Fruit fly (Drosophila melanogaster): ENCODE data around the gene side.

side gene

DNA sequence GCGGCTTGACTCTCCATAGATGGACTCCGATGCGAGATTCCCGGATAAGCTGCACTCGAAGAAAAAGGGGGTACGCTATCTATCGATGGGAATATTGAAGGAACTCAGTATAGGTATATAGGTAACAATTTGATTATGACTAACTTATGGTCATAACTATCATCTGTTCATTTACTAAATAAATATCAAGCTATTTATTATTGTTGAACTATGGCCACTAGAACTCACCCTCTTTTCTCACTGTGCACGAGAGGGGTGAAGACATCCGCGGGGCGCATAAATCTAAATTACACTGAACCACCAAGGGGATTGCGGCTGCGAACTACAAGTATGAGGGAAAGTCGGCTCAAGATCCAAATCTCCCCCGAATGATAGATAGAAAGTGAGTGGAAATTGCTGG is 3.3 kb upstream of the side start, which contains the start of gene CG44290 (continued):
- TF ChIP-seq grau (tag; optimal IDR thresholded peaks at IDR 0.05) = peak; percentile 31
- TF ChIP-seq CG6813 (GFP tag; optimal IDR thresholded peaks at IDR 0.05) = no peak
- TF ChIP-seq dmrt11E (tag; optimal IDR thresholded peaks at IDR 0.05) = peak; percentile 77
- TF ChIP-seq abd-A (tag; optimal IDR thresholded peaks at IDR 0.05) = no peak
- TF ChIP-seq Sox102F (GFP tag; optimal IDR thresholded peaks at IDR 0.05) = peak; percentile 30
- TF ChIP-seq chn (GFP tag; optimal IDR thresholded peaks at IDR 0.05) = peak; percentile 9
- TF ChIP-seq sisA (GFP tag; IDR thresholded peaks at IDR 0.05) = 0 out of 2 replicates have a peak, but pooled peaks have one; percentile 30
- peak; percentile 25; the same call in 1 of the 2 replicates for TF ChIP-seq slbo (GFP tag; IDR thresholded peaks at IDR 0.05)
- no peak for TF ChIP-seq sna (GFP tag; IDR thresholded peaks at IDR 0.05; ENCODE audit: partially characterized antibody)
- TF ChIP-seq CG30020 (tag; optimal IDR thresholded peaks at IDR 0.05) = no peak
- peak; percentile 35; the same call in 1 of the 2 replicates for TF ChIP-seq HLH3B (GFP tag; IDR thresholded peaks at IDR 0.05)
- peak; percentile 25 for TF ChIP-seq CoRest (tag; optimal IDR thresholded peaks at IDR 0.05)
- no peak for TF ChIP-seq Usf (GFP tag; optimal IDR thresholded peaks at IDR 0.05)
- TF ChIP-seq unpg (GFP tag; optimal IDR thresholded peaks at IDR 0.05) = peak; percentile 47

DNA sequence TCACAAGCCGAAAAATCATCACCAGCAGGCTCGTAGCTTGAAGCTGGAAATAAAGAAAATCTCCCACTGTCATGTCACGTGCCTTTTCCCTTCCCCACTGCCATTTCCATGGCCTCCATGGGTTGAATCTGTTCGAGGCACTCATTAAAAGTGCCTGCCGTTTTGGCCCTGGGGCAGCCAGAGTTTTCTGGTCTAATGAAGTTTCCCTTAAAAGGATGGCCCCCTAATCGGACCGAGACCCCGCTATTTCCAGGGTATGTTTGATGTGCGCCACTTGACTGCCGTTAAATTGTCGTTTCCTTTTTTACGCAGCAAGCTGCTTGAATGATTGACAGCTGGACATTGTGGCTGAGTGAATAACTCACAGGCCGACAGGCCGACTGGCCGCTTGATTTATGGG is 2.7 kb upstream of the side start, which contains the start of gene CG43447:
CG43447 (plus strand) TSS at position 301 of the 400 bp plus-strand sequence.
- TF ChIP-seq Usf (GFP tag; optimal IDR thresholded peaks at IDR 0.05) = no peak
- TF ChIP-seq NFAT (GFP tag; IDR thresholded peaks at IDR 0.05) = no peak
- TF ChIP-seq Hey (tag; optimal IDR thresholded peaks at IDR 0.05) = peak; percentile 45
- no peak for TF ChIP-seq btn (GFP tag; optimal IDR thresholded peaks at IDR 0.05)

DNA sequence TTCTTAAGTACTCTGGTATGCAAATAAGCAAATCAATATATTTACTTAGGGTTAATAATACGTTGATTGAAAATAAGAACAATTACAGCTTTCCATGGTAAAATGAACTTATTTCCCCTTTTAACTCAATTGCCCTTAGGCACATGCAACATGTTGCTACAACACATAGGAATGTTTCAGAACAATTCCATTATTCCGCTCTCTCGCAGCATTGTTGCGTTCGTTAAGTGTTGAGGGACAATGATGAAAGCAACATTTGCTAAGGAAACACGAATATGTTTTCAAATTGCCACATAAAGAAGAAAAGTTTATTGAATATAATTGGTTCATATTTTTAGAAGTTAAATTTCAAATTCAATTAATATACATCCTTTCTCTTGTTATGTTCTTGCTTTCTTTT is 1.1 kb upstream of the side start:
- TF ChIP-seq Nf-YA (GFP tag; IDR thresholded peaks at IDR 0.05) (no peak), Trl (optimal IDR thresholded peaks at IDR 0.05) (peak in 1 of 2 experiments; percentile 17), Trl (GFP tag; optimal IDR thresholded peaks at IDR 0.05) (no peak), trh (GFP tag; optimal IDR thresholded peaks at IDR 0.05) (no peak), CG11504 (tag; optimal IDR thresholded peaks at IDR 0.05) (peak; percentile 99), Deaf1 (tag; optimal IDR thresholded peaks at IDR 0.05) (peak; percentile 41), CG3838 (GFP tag; optimal IDR thresholded peaks at IDR 0.05) (no peak)

DNA sequence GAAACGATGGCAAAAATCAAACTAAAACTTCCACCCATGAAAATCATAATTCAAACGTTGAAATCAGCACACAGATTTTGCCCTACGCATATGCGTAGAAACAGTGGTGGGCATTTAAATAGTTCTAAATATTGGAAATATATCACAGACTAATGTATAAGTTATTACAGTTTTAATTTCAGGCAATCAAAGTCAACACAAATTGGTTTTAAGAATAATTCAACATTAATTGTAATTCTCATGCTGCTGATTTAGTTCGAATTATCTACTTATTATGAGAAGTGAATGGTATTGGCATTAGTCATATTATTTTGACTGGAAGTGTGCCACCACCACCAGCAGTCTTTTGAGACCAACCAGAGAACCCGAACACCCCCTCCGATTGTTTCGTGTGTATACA is 10.6 kb downstream of the side start:
- TF ChIP-seq CG4730 (GFP tag; IDR thresholded peaks at IDR 0.05) (no peak), trh (GFP tag; optimal IDR thresholded peaks at IDR 0.05) (no peak), CG17361 (GFP tag; IDR thresholded peaks at IDR 0.05) (0 out of 3 replicates have a peak, but pooled peaks have one; percentile 24), Asciz (GFP tag; optimal IDR thresholded peaks at IDR 0.05) (peak; percentile 30), Dad (GFP tag; optimal IDR thresholded peaks at IDR 0.05) (no peak), MTF-1 (GFP tag; optimal IDR thresholded peaks at IDR 0.05; ENCODE audit: borderline replicate concordance) (no peak), Dref (GFP tag; IDR thresholded peaks at IDR 0.05) (no peak), CG15269 (tag; optimal IDR thresholded peaks at IDR 0.05) (peak; percentile 53), Sry-δ (GFP tag; optimal IDR thresholded peaks at IDR 0.05) (no peak), CG16813 (GFP tag; IDR thresholded peaks at IDR 0.05; ENCODE audit: partially characterized antibody) (no peak), rib (GFP tag; IDR thresholded peaks at IDR 0.05) (no peak), mam (GFP tag; optimal IDR thresholded peaks at IDR 0.05) (no peak), CG16779 (GFP tag; IDR thresholded peaks at IDR 0.05) (no peak), maf-S (GFP tag; optimal IDR thresholded peaks at IDR 0.05) (no peak), Hr51 (GFP tag; optimal IDR thresholded peaks at IDR 0.05) (peak in 1 of 2 experiments; percentile 51), CG15479 (GFP tag; optimal IDR thresholded peaks at IDR 0.05) (no peak), CG31365 (tag; optimal IDR thresholded peaks at IDR 0.05) (no peak), CG18619 (GFP tag; optimal IDR thresholded peaks at IDR 0.05) (peak; percentile 39), otp (GFP tag; IDR thresholded peaks at IDR 0.05) (no peak), CG34376 (GFP tag; optimal IDR thresholded peaks at IDR 0.05) (no peak), Med (GFP tag) (peak; percentile 20), chm (GFP tag; IDR thresholded peaks at IDR 0.05) (no peak), Xrp1 (GFP tag; IDR thresholded peaks at IDR 0.05) (peak; percentile 27; the same call in 1 of the 2 replicates), wor (GFP tag; IDR thresholded peaks at IDR 0.05) (no peak)
